Fruit fly (Drosophila melanogaster): ENCODE data around the gene CG4161.

The CG4161 gene

DNA sequence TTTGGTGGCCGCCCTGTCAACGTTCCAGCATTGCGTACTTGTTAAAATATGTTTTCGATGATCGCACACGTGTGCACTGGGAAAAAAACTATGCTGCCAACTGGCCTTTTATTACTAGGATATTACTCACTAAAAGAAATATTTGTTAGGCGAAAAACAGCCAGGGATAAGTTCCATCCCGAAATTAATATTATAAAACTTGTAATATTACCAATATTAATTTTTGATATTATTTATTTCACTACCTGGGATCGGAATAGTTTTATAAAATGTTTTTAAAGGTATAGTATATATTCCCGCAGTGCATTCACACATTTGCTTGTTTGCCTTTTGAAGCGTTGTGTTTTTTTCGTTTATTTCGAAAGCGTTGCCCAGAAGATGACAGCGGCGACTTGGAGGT is 30.4 kb downstream of the CG4161 start:
- no peak for TF ChIP-seq CG17801 (GFP tag; optimal IDR thresholded peaks at IDR 0.05; ENCODE audit: partially characterized antibody)

DNA sequence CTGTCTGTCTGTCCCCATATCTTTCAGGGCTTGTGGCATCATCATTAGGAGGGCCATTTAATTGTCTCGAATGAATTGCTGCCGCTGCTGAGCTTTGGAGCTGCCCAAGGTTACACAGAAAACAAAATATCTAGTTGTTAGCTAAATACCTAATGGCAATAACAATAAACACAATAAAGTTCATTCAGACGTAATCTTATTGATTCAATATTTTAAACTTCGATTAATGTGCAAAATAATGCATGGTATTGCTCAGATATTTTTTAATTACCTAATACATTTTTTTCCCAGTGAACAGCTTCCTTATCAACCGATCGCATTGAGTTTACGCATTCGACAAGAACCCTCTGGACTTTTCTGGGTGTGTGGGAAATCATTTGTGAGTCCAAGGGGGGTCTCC is 32.0 kb downstream of the CG4161 start:
- TF ChIP-seq CG17801 (GFP tag; optimal IDR thresholded peaks at IDR 0.05; ENCODE audit: partially characterized antibody) = no peak

- TF ChIP-seq CG17801 (GFP tag; optimal IDR thresholded peaks at IDR 0.05; ENCODE audit: partially characterized antibody) = no peak
Observed at dm6 chr2L:15465932-15466331, 32.8 kb downstream of the CG4161 start.

- no peak for TF ChIP-seq CG17801 (GFP tag; optimal IDR thresholded peaks at IDR 0.05; ENCODE audit: partially characterized antibody)
Observed at dm6 chr2L:15468776-15469175, 35.7 kb downstream of the CG4161 start.

DNA sequence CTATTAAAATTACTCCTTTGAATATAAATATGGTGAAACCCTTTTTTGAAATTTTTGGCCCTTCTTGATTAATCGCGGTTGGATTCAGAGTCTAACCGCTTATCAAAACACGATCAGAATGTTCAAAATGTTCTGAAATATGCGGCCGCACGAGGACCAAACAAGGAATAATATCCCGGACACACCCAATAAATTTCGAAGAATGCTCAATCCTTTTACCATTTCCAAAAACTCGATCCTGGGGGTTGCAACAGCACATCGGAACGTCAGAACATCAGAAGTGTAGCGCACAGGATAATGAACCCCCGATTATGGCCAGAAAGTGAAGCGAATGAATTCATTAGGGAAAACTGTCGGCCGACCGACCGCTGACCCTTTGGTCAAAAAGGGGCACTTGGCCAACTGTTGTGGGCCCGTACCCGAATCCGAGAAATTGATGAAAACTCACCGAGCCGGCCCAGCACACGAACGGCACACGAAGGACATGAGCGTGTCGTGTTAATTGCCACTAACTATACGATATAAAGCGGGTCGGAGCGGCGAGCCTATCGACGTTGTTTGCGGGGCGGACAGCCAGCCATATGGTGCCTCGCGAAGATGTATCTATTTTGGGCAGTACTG is 37.5 kb downstream of the CG4161 start:
- no peak for TF ChIP-seq CG17801 (GFP tag; optimal IDR thresholded peaks at IDR 0.05; ENCODE audit: partially characterized antibody)

DNA sequence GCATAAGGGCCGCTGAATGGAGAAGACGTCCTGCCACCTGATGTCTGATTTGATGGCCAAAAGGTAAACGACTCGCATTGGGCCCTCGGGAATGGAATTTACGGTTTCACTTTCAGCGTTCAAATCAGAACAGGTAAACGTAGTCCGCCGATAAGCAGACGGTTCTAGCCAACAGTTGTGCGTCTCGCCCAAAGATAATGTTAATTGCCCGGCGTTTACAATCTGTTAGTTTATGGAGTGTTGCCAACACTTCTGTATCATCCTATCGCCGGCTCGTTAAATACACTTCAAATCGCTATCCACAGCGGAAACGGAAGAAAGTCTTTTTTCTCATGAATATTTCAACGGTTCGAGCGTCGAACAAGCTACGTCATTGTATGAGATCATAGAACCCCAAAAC is 38.5 kb downstream of the CG4161 start:
- TF ChIP-seq CG17801 (GFP tag; optimal IDR thresholded peaks at IDR 0.05; ENCODE audit: partially characterized antibody) = no peak

- TF ChIP-seq CG17801 (GFP tag; optimal IDR thresholded peaks at IDR 0.05; ENCODE audit: partially characterized antibody) = no peak
Observed at dm6 chr2L:15474402-15474801, 41.3 kb downstream of the CG4161 start.

- no peak for TF ChIP-seq CG17801 (GFP tag; optimal IDR thresholded peaks at IDR 0.05; ENCODE audit: partially characterized antibody)
Observed at dm6 chr2L:15474911-15475310, 41.8 kb downstream of the CG4161 start.

DNA sequence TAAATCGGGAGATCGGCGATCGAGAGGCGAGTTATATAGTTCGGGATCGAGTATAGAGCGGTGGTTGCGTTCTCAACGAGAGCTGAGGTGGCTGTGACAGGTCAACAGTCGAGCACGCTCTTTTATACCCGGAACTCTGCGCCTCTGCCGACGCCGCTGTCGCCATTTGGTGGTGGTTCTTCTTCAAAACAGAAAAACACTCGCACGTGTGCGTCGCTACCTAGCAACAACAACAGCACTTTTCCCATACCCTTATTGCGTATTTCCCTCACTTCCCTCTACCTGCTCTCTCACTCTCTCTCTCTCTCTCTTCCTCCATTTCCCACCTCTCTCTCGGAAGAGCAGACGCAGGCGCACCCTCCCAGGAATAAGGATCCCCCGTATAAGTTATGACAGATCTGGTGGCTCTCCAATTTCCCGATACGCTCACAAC is 45.1 kb downstream of the CG4161 start, which contains the start of gene sna:
Gene sna (minus strand): TSS at position 102 of the 433 bp plus-strand sequence.
- no peak for TF ChIP-seq CG17801 (GFP tag; optimal IDR thresholded peaks at IDR 0.05; ENCODE audit: partially characterized antibody)

- TF ChIP-seq CG17801 (GFP tag; optimal IDR thresholded peaks at IDR 0.05; ENCODE audit: partially characterized antibody) = no peak
Observed at dm6 chr2L:15479670-15480197, 46.6 kb downstream of the CG4161 start.

DNA sequence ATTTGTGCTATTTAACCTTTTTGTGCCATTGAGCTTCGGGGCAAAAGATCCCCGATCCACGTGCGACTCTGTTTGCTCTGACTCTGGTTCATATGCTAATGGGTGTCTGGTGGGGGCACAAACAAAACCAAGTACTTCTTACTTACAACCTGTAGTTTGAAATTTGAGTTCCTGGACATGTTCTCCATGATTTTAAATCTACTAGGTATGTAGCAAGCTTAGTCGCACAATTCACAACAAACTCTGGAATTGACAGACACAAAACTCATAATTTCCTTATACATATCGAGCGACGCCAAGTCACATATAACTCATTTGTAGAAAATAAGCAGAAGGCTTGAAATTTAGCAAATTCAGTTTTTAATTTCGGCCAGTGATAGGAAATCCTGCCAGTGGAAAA is 51.3 kb downstream of the CG4161 start, which contains the start of gene Tim17b2:
Gene Tim17b2 (plus strand): TSS at position 301 of the 400 bp plus-strand sequence.
- TF ChIP-seq CG17801 (GFP tag; optimal IDR thresholded peaks at IDR 0.05; ENCODE audit: partially characterized antibody) = no peak

Measured in ovary, adult (tissue).